Worm (Caenorhabditis elegans) whole organism, late embryonic: Measurements from ENCODE around the gene F10G2.4.

Experiments used
- ama-1 ChIP-seq: fragments of 150-350 bp; optimal IDR thresholded peaks from 2 replicates; lab custom pipeline; 2014
- ets-4 ChIP-seq: sonication (generic microtip); optimal IDR thresholded peaks from 2 replicates; lab custom pipeline; 2016; ENCODE audit warnings: missing genetic modification characterization, missing compliant biosample characterization
- nhr-232 ChIP-seq: sonication (generic microtip); optimal IDR thresholded peaks from 2 replicates; lab custom pipeline; 2016; ENCODE audit warnings: missing genetic modification characterization, missing compliant biosample characterization
- pha-4 ChIP-seq: fragments of 150-350 bp; optimal IDR thresholded peaks from 2 replicates; lab custom pipeline; 2018; ENCODE audit warnings: missing biosample characterization, missing genetic modification reagents, missing genetic modification characterization

- TF ChIP-seq nhr-232 (tag; lab: Kevin White, UChicago) (no peak), pha-4 (tag; lab: Kevin White, UChicago) (no peak), ama-1 (lab: Kevin White, UChicago) (no peak), ets-4 (tag; lab: Kevin White, UChicago) (no peak)
These were observed 5.2 kb downstream of the F10G2.4 start, which contains the start of gene F10G2.1 for ce11 chrV:7332253-7332652.
